Worm (Caenorhabditis elegans): Measurements from ENCODE around the gene fbxa-138.

DNA sequence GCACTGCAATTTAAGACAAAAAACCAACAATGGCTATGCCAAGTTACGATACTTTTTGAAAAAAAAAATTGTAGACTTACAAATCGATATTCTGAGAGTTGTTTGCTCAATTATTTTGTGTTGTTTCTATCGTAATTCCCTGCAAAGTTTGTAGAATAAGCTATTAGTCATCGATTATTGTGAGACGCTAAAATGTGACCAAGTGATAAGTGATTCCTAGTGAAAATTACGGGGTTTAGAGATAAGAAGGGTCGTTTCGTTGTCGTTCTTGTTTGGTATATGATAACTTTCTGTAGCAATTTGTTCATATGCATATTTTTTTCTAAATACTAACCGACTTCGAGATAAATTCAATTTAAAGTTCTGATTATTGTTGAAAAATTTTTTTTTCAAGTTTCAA is 14.1 kb upstream of the fbxa-138 start:
- no peak for TF ChIP-seq ces-1 (GFP tag; optimal IDR thresholded peaks at IDR 0.05)
- no peak for TF ChIP-seq sptf-1 (tag; optimal IDR thresholded peaks at IDR 0.05)
- TF ChIP-seq snpc-4 (tag; optimal IDR thresholded peaks at IDR 0.05), result no peak
- no peak for TF ChIP-seq unc-62 (GFP tag; optimal IDR thresholded peaks at IDR 0.05)
- no peak for TF ChIP-seq nhr-237 (tag; optimal IDR thresholded peaks at IDR 0.05)
